Worm (Caenorhabditis elegans): Measurements from ENCODE around the gene krr-1.

krr-1 gene

ce11 chrV:7236694-7237093 is 5.7 kb downstream of the krr-1 start:
- TF ChIP-seq mdl-1 (tag; optimal IDR thresholded peaks at IDR 0.05): no peak
- TF ChIP-seq unc-55 (GFP tag; optimal IDR thresholded peaks at IDR 0.05): no peak
- no peak for TF ChIP-seq lin-13 (GFP tag; optimal IDR thresholded peaks at IDR 0.05)
- TF ChIP-seq gmeb-1 (tag; optimal IDR thresholded peaks at IDR 0.05): no peak
- TF ChIP-seq nhr-10 (tag; optimal IDR thresholded peaks at IDR 0.05): no peak
- TF ChIP-seq sma-3 (GFP tag; optimal IDR thresholded peaks at IDR 0.05): no peak
- TF ChIP-seq nhr-12 (tag; optimal IDR thresholded peaks at IDR 0.05): no peak
- TF ChIP-seq lin-39 (tag; optimal IDR thresholded peaks at IDR 0.05): no peak
- TF ChIP-seq mab-5 (tag; optimal IDR thresholded peaks at IDR 0.05): no peak
- no peak for TF ChIP-seq ceh-82 (tag; optimal IDR thresholded peaks at IDR 0.05)
- no peak for TF ChIP-seq C34F6.9 (tag; optimal IDR thresholded peaks at IDR 0.05)
- no peak for TF ChIP-seq blmp-1 (tag; optimal IDR thresholded peaks at IDR 0.05; ENCODE audit: insufficient read depth)
- TF ChIP-seq snpc-4 (tag; optimal IDR thresholded peaks at IDR 0.05): no peak
- TF ChIP-seq nhr-23 (tag; optimal IDR thresholded peaks at IDR 0.05): no peak
- no peak for TF ChIP-seq nhr-6 (tag; optimal IDR thresholded peaks at IDR 0.05)
- TF ChIP-seq ZK546.5 (tag; optimal IDR thresholded peaks at IDR 0.05): no peak
- TF ChIP-seq Y55F3AM.14 (GFP tag; optimal IDR thresholded peaks at IDR 0.05): no peak

- no peak for TF ChIP-seq mdl-1 (tag; optimal IDR thresholded peaks at IDR 0.05)
- TF ChIP-seq nhr-237 (tag; optimal IDR thresholded peaks at IDR 0.05): no peak
- TF ChIP-seq zag-1 (tag; optimal IDR thresholded peaks at IDR 0.05): no peak
- TF ChIP-seq mbf-1 (tag; optimal IDR thresholded peaks at IDR 0.05): no peak
- TF ChIP-seq unc-62 (GFP tag; optimal IDR thresholded peaks at IDR 0.05): no peak
- no peak for TF ChIP-seq F13H6.1 (tag; optimal IDR thresholded peaks at IDR 0.05)
These were observed 5.9 kb downstream of the krr-1 start, which contains the start of gene hpo-9 for ce11 chrV:7237094-7237132. Gene hpo-9 (minus strand): TSS chrV:7237130.

- TF ChIP-seq nhr-10 (tag; optimal IDR thresholded peaks at IDR 0.05) (no peak), nhr-6 (tag; optimal IDR thresholded peaks at IDR 0.05) (no peak), lin-39 (tag; optimal IDR thresholded peaks at IDR 0.05) (no peak), snpc-4 (tag; optimal IDR thresholded peaks at IDR 0.05) (peak; percentile 18), egl-27 (tag; optimal IDR thresholded peaks at IDR 0.05) (no peak), nhr-11 (tag; optimal IDR thresholded peaks at IDR 0.05) (no peak), lin-11 (tag; optimal IDR thresholded peaks at IDR 0.05) (peak; percentile 88), nhr-237 (tag; optimal IDR thresholded peaks at IDR 0.05) (peak; percentile 57), C34F6.9 (tag; optimal IDR thresholded peaks at IDR 0.05) (peak; percentile 79), nhr-12 (tag; optimal IDR thresholded peaks at IDR 0.05) (no peak), aly-2 (tag; optimal IDR thresholded peaks at IDR 0.05) (no peak), mbf-1 (tag; optimal IDR thresholded peaks at IDR 0.05) (no peak), sma-9 (GFP tag; optimal IDR thresholded peaks at IDR 0.05) (peak; percentile 77), sma-9 (tag; optimal IDR thresholded peaks at IDR 0.05) (no peak), R02D3.7 (tag; optimal IDR thresholded peaks at IDR 0.05) (peak; percentile 1), crh-2 (tag; optimal IDR thresholded peaks at IDR 0.05) (peak; percentile 91), nhr-21 (tag; optimal IDR thresholded peaks at IDR 0.05) (peak; percentile 70), mdl-1 (tag; optimal IDR thresholded peaks at IDR 0.05) (no peak), alr-1 (tag; optimal IDR thresholded peaks at IDR 0.05) (no peak), sem-4 (tag; optimal IDR thresholded peaks at IDR 0.05) (peak; percentile 70), ZK546.5 (tag; optimal IDR thresholded peaks at IDR 0.05) (peak; percentile 16), dmd-4 (tag; optimal IDR thresholded peaks at IDR 0.05) (no peak), nhr-129 (tag; optimal IDR thresholded peaks at IDR 0.05) (peak; percentile 80), ama-1 (optimal IDR thresholded peaks at IDR 0.05) (no peak), blmp-1 (tag; optimal IDR thresholded peaks at IDR 0.05; ENCODE audit: insufficient read depth) (peak; percentile 40), elt-1 (tag; optimal IDR thresholded peaks at IDR 0.05) (no peak), unc-55 (GFP tag; optimal IDR thresholded peaks at IDR 0.05) (peak; percentile 95), nhr-25 (tag; optimal IDR thresholded peaks at IDR 0.05) (peak; percentile 85), skn-1 (tag; optimal IDR thresholded peaks at IDR 0.05) (peak; percentile 64), fos-1 (tag; optimal IDR thresholded peaks at IDR 0.05) (peak; percentile 29), mab-5 (tag; optimal IDR thresholded peaks at IDR 0.05) (peak; percentile 64), ztf-11 (tag; optimal IDR thresholded peaks at IDR 0.05) (no peak), nhr-23 (tag; optimal IDR thresholded peaks at IDR 0.05) (no peak), ztf-4 (tag; optimal IDR thresholded peaks at IDR 0.05) (peak; percentile 53), unc-39 (tag; optimal IDR thresholded peaks at IDR 0.05) (no peak), lsy-2 (tag; optimal IDR thresholded peaks at IDR 0.05) (peak; percentile 71 to 88), unc-62 (GFP tag; optimal IDR thresholded peaks at IDR 0.05) (no peak), F13H6.1 (tag; optimal IDR thresholded peaks at IDR 0.05) (peak; percentile 78), nhr-77 (tag; optimal IDR thresholded peaks at IDR 0.05) (no peak), elt-3 (tag; optimal IDR thresholded peaks at IDR 0.05) (no peak), lin-13 (GFP tag; optimal IDR thresholded peaks at IDR 0.05) (peak; percentile 83), Y55F3AM.14 (GFP tag; optimal IDR thresholded peaks at IDR 0.05) (no peak), ceh-82 (tag; optimal IDR thresholded peaks at IDR 0.05) (peak; percentile 73), ztf-1 (GFP tag; conservative IDR thresholded peaks at IDR 0.05) (no peak), peb-1 (tag; optimal IDR thresholded peaks at IDR 0.05) (no peak), gmeb-1 (tag; optimal IDR thresholded peaks at IDR 0.05) (peak; percentile 97), sma-3 (GFP tag; optimal IDR thresholded peaks at IDR 0.05) (peak; percentile 85), zag-1 (tag; optimal IDR thresholded peaks at IDR 0.05) (peak; percentile 52), ceh-16 (tag; optimal IDR thresholded peaks at IDR 0.05) (no peak)
These were observed 6.1 kb downstream of the krr-1 start, which contains the start of gene hyls-1 for ce11 chrV:7237133-7237532. Gene hyls-1 (plus strand): TSS chrV:7237381.

Data from whole organism, L2 larva.